Fruit fly (Drosophila melanogaster) whole organism, embryonic: ENCODE data around the gene CG11158.

Experiments
- Ada2b ChIP-seq: fragments of 200-800 bp; sonication (Bioruptor generic); IDR thresholded peaks from 2 replicates; pipeline ENCODE4 v1.3.6; 2022; ENCODE audit warnings: missing biosample characterization, missing genetic modification characterization
- Aef1 ChIP-seq: fragments of 200-800 bp; sonication (Bioruptor generic); IDR thresholded peaks from 3 replicates; pipeline ENCODE4 v1.3.6; 2022; ENCODE audit warnings: missing biosample characterization, missing genetic modification characterization
- B-H2 ChIP-seq: fragments of 200-800 bp; sonication (Bioruptor generic); optimal IDR thresholded peaks from 2 replicates; lab custom pipeline; 2018; ENCODE audit warnings: missing biosample characterization, mild to moderate bottlenecking, missing genetic modification characterization
- Bgb ChIP-seq: fragments of 200-800 bp; sonication (Bioruptor generic); IDR thresholded peaks from 2 replicates; pipeline ENCODE4 v1.3.6; 2022; ENCODE audit warnings: missing biosample characterization, missing genetic modification characterization; ENCODE audit not compliant: partially characterized antibody
- CG11398 ChIP-seq: fragments of 200-800 bp; sonication (Bioruptor generic); optimal IDR thresholded peaks from 2 replicates; lab custom pipeline; 2016; ENCODE audit warnings: missing biosample characterization, missing genetic modification characterization
- CG11560 ChIP-seq: fragments of 200-800 bp; sonication (Bioruptor generic); IDR thresholded peaks from 3 replicates; pipeline ENCODE4 v1.3.6; 2022; ENCODE audit warnings: missing biosample characterization, missing genetic modification characterization
- CG14860 ChIP-seq: fragments of 200-800 bp; sonication (Bioruptor generic); IDR thresholded peaks from 3 replicates; pipeline ENCODE4 v1.3.6; 2022; ENCODE audit warnings: missing biosample characterization, missing genetic modification characterization; ENCODE audit not compliant: partially characterized antibody
- CG1602 ChIP-seq: fragments of 200-800 bp; sonication (Bioruptor generic); optimal IDR thresholded peaks from 3 replicates; lab custom pipeline; 2016; ENCODE audit warnings: missing biosample characterization, missing genetic modification characterization
- CG17328 ChIP-seq: fragments of 200-800 bp; sonication (Bioruptor generic); IDR thresholded peaks from 2 replicates; pipeline ENCODE4 v1.3.6; 2022; ENCODE audit warnings: missing biosample characterization, missing genetic modification characterization
- CG18011 ChIP-seq: fragments of 200-800 bp; sonication (Bioruptor generic); optimal IDR thresholded peaks from 2 replicates; lab custom pipeline; 2017; ENCODE audit warnings: missing biosample characterization, missing genetic modification characterization, mild to moderate bottlenecking, moderate library complexity, missing genotype
- CG2120 ChIP-seq: fragments of 200-800 bp; sonication (Bioruptor generic); optimal IDR thresholded peaks from 3 replicates; lab custom pipeline; 2016; ENCODE audit warnings: missing biosample characterization, missing genetic modification characterization
- CG31441 ChIP-seq: fragments of 200-800 bp; sonication (Bioruptor generic); IDR thresholded peaks from 2 replicates; pipeline ENCODE4 v1.3.6; 2022; ENCODE audit warnings: missing biosample characterization, missing genetic modification characterization
- CG3407 ChIP-seq: fragments of 200-800 bp; sonication (Bioruptor generic); optimal IDR thresholded peaks from 2 replicates; lab custom pipeline; 2018; ENCODE audit warnings: missing biosample characterization, mild to moderate bottlenecking, missing genetic modification characterization
- CG34422 ChIP-seq: fragments of 200-800 bp; sonication (Bioruptor generic); IDR thresholded peaks from 3 replicates; pipeline ENCODE4 v1.3.6; 2022; ENCODE audit warnings: missing biosample characterization, missing genetic modification characterization
- CG3995 ChIP-seq: fragments of 200-800 bp; sonication (Bioruptor generic); optimal IDR thresholded peaks from 3 replicates; lab custom pipeline; 2016; ENCODE audit warnings: missing biosample characterization, missing genetic modification characterization
- CG8089 ChIP-seq: fragments of 200-800 bp; sonication (Bioruptor generic); optimal IDR thresholded peaks from 3 replicates; lab custom pipeline; 2016; ENCODE audit warnings: missing biosample characterization, missing genetic modification characterization
- CG8281 ChIP-seq: fragments of 200-800 bp; sonication (Bioruptor generic); optimal IDR thresholded peaks from 2 replicates; lab custom pipeline; 2018; ENCODE audit warnings: missing biosample characterization, mild to moderate bottlenecking, missing genetic modification characterization, moderate library complexity
- CG8765 ChIP-seq: fragments of 200-800 bp; sonication (Bioruptor generic); IDR thresholded peaks from 2 replicates; pipeline ENCODE4 v1.3.6; 2022; ENCODE audit warnings: missing biosample characterization, missing genetic modification characterization
- CG8924 ChIP-seq: fragments of 200-800 bp; optimal IDR thresholded peaks from 3 replicates; lab custom pipeline; 2019; ENCODE audit warnings: missing biosample characterization, mild to moderate bottlenecking, missing genetic modification characterization, moderate library complexity
- CTCF ChIP-seq: fragments of 200-800 bp; sonication (Bioruptor generic); optimal IDR thresholded peaks from 2 replicates; lab custom pipeline; 2017; ENCODE audit warnings: missing biosample characterization, mild to moderate bottlenecking, missing genetic modification characterization, moderate library complexity
- Chrac-16 ChIP-seq: fragments of 200-800 bp; sonication (Bioruptor generic); optimal IDR thresholded peaks from 3 replicates; lab custom pipeline; 2016; ENCODE audit warnings: missing biosample characterization, missing genetic modification characterization
- Dp ChIP-seq: fragments of 200-800 bp; sonication (Bioruptor generic); optimal IDR thresholded peaks from 2 replicates; lab custom pipeline; 2018; ENCODE audit warnings: missing biosample characterization, mild to moderate bottlenecking, missing genetic modification characterization, moderate library complexity
- Elba2 ChIP-seq: fragments of 200-800 bp; sonication (Bioruptor generic); optimal IDR thresholded peaks from 3 replicates; lab custom pipeline; 2016; ENCODE audit warnings: missing biosample characterization, missing genetic modification characterization
- Ets65A ChIP-seq: fragments of 200-800 bp; sonication (Bioruptor generic); peaks from one replicate; lab custom pipeline; 2016; ENCODE audit warnings: missing biosample characterization, missing genetic modification characterization
- Gsc ChIP-seq: fragments of 200-800 bp; sonication (Bioruptor generic); IDR thresholded peaks from 2 replicates; pipeline ENCODE4 v1.3.6; 2022; ENCODE audit warnings: missing biosample characterization, missing genetic modification characterization
- H15 ChIP-seq: fragments of 200-800 bp; sonication (Bioruptor generic); IDR thresholded peaks from 3 replicates; pipeline ENCODE4 v1.3.6; 2022; ENCODE audit warnings: missing biosample characterization, missing genetic modification characterization
- Hey ChIP-seq: fragments of 200-800 bp; sonication (Bioruptor generic); optimal IDR thresholded peaks from 3 replicates; lab custom pipeline; 2018; ENCODE audit warnings: missing biosample characterization, mild to moderate bottlenecking, missing genetic modification characterization
- Kr ChIP-seq: fragments of 200-800 bp; sonication (Bioruptor generic); optimal IDR thresholded peaks from 2 replicates; lab custom pipeline; 2017; ENCODE audit warnings: missing biosample characterization, mild to moderate bottlenecking, missing genetic modification characterization
- Poxn ChIP-seq: fragments of 200-800 bp; sonication (Bioruptor generic); IDR thresholded peaks from 2 replicates; pipeline ENCODE4 v1.3.6; 2022; ENCODE audit warnings: missing biosample characterization, missing genetic modification characterization
- Ptx1 ChIP-seq: fragments of 200-800 bp; sonication (Bioruptor generic); IDR thresholded peaks from 2 replicates; pipeline ENCODE4 v1.3.6; 2022; ENCODE audit warnings: missing biosample characterization, missing genetic modification characterization
- Sox102F ChIP-seq: fragments of 200-800 bp; sonication (Bioruptor generic); optimal IDR thresholded peaks from 2 replicates; lab custom pipeline; 2018; ENCODE audit warnings: missing biosample characterization, mild to moderate bottlenecking, missing genetic modification characterization, moderate library complexity
- Stat92E ChIP-seq, 3 experiments: fragments of >200 bp in 2 of 3; fragments of 200-800 bp in 1 of 3; sonication (Bioruptor generic) in 1 of 3; optimal IDR thresholded peaks; 2 replicates each; lab custom pipeline; 2017 to 2019; ENCODE audit warnings: missing biosample characterization in 3 of 3, missing genetic modification characterization in 3 of 3, mild to moderate bottlenecking in 1 of 3, moderate library complexity in 1 of 3
- TFAM ChIP-seq: fragments of 200-800 bp; sonication (Bioruptor generic); optimal IDR thresholded peaks from 2 replicates; lab custom pipeline; 2017; ENCODE audit warnings: missing biosample characterization, missing genetic modification characterization, inconsistent platforms
- aop ChIP-seq: fragments of 200-800 bp; sonication (Bioruptor generic); IDR thresholded peaks from 2 replicates; pipeline ENCODE4 v1.3.6; 2022; ENCODE audit warnings: missing biosample characterization, missing genetic modification characterization
- az2 ChIP-seq: fragments of 200-800 bp; sonication (Bioruptor generic); optimal IDR thresholded peaks from 3 replicates; lab custom pipeline; 2016; ENCODE audit warnings: missing biosample characterization, missing genetic modification characterization
- cas ChIP-seq: fragments of 200-800 bp; sonication (Bioruptor generic); IDR thresholded peaks from 2 replicates; pipeline ENCODE4 v1.3.6; 2022; ENCODE audit warnings: missing biosample characterization, missing genetic modification characterization
- chif ChIP-seq, 2 experiments: fragments of 200-800 bp; sonication (Bioruptor generic); optimal IDR thresholded peaks; 3 replicates each; lab custom pipeline; 2016; ENCODE audit warnings: missing biosample characterization in 2 of 2, missing genetic modification characterization in 2 of 2
- esg ChIP-seq: fragments of 200-800 bp; sonication (Bioruptor generic); conservative IDR thresholded peaks from 2 replicates; pipeline ENCODE4 v1.3.6; 2022; ENCODE audit warnings: missing biosample characterization, missing genetic modification characterization
- gro ChIP-seq: fragments of 200-800 bp; sonication (Bioruptor generic); optimal IDR thresholded peaks from 2 replicates; lab custom pipeline; 2016; ENCODE audit warnings: missing biosample characterization, missing genetic modification characterization
- kay ChIP-seq: fragments of 200-800 bp; sonication (Bioruptor generic); optimal IDR thresholded peaks from 2 replicates; lab custom pipeline; 2016; ENCODE audit warnings: missing biosample characterization, missing genetic modification characterization
- pho ChIP-seq: fragments of 200-800 bp; sonication (Bioruptor generic); optimal IDR thresholded peaks from 2 replicates; lab custom pipeline; 2016; ENCODE audit warnings: missing biosample characterization, missing genetic modification characterization
- pnt ChIP-seq: fragments of 200-800 bp; sonication (Bioruptor generic); optimal IDR thresholded peaks from 3 replicates; lab custom pipeline; 2016; ENCODE audit warnings: missing biosample characterization, missing genetic modification characterization
- sima ChIP-seq: fragments of 200-800 bp; sonication (Bioruptor generic); optimal IDR thresholded peaks from 2 replicates; lab custom pipeline; 2016; ENCODE audit warnings: missing biosample characterization, missing genetic modification characterization
- slbo ChIP-seq: fragments of 200-800 bp; sonication (Bioruptor generic); IDR thresholded peaks from 2 replicates; pipeline ENCODE4 v1.3.6; 2022; ENCODE audit warnings: missing biosample characterization, missing genetic modification characterization
- ssp ChIP-seq: fragments of 200-800 bp; sonication (Bioruptor generic); IDR thresholded peaks from 2 replicates; pipeline ENCODE4 v1.3.6; 2022; ENCODE audit warnings: missing biosample characterization, missing genetic modification characterization
- toy ChIP-seq: fragments of 200-800 bp; sonication (Bioruptor generic); IDR thresholded peaks from 2 replicates; pipeline ENCODE4 v1.3.6; 2022; ENCODE audit warnings: missing biosample characterization, missing genetic modification characterization
- ttk ChIP-seq: fragments of 200-800 bp; sonication (Bioruptor generic); IDR thresholded peaks from 2 replicates; pipeline ENCODE4 v2.1.2; 2022; ENCODE audit warnings: missing biosample characterization, missing genetic modification characterization
- vfl ChIP-seq: fragments of 200-800 bp; sonication (Bioruptor generic); optimal IDR thresholded peaks from 2 replicates; lab custom pipeline; 2016; ENCODE audit warnings: missing biosample characterization, missing genetic modification characterization
- zen2 ChIP-seq: fragments of 200-800 bp; sonication (Bioruptor generic); IDR thresholded peaks from 3 replicates; pipeline ENCODE4 v1.3.6; 2022; ENCODE audit warnings: missing biosample characterization, missing genetic modification characterization; ENCODE audit not compliant: partially characterized antibody
- zfh1 ChIP-seq: fragments of 200-800 bp; sonication (Bioruptor generic); IDR thresholded peaks from 3 replicates; pipeline ENCODE4 v1.3.6; 2022; ENCODE audit warnings: missing biosample characterization, missing genetic modification characterization
- zfh2 ChIP-seq: fragments of 200-800 bp; sonication (Bioruptor generic); optimal IDR thresholded peaks from 2 replicates; lab custom pipeline; 2016; ENCODE audit warnings: missing biosample characterization, missing genetic modification characterization

CG11158 gene

dm6 chrX:13639998-13640691, 42.6 kb upstream of the CG11158 start:
- peak; percentile 98 for TF ChIP-seq esg (GFP tag; lab: Robert Waterston, UW)
- TF ChIP-seq TFAM (GFP tag; lab: Kevin White, UChicago), result peak; percentile 93
- peak; percentile 99 for TF ChIP-seq H15 (GFP tag; lab: Robert Waterston, UW)
- TF ChIP-seq CG31441 (GFP tag; lab: Robert Waterston, UW), result peak; percentile 93
- TF ChIP-seq CG11398 (GFP tag; lab: Kevin White, UChicago), result peak; percentile 98
- peak; percentile 97 for TF ChIP-seq cas (GFP tag; lab: Robert Waterston, UW)
- TF ChIP-seq zfh2 (GFP tag; lab: Kevin White, UChicago), result peak; percentile 98
- TF ChIP-seq CG8924 (tag; lab: Kevin White, UChicago), result peak; percentile 99
- TF ChIP-seq Kr (GFP tag; lab: Kevin White, UChicago), result peak; percentile 49
- TF ChIP-seq gro (GFP tag; lab: Kevin White, UChicago), result peak; percentile 99
- peak; percentile 100 for TF ChIP-seq Ets65A
- TF ChIP-seq Stat92E (GFP tag; optimal IDR thresholded peaks at IDR 0.05; lab: Kevin White, UChicago), result peak in 1 of 3 experiments; percentile 95
- peak; percentile 89 for TF ChIP-seq Hey (tag; lab: Kevin White, UChicago)
- peak; percentile 98 for TF ChIP-seq pho (GFP tag; lab: Kevin White, UChicago)
- TF ChIP-seq CG11560 (tag; lab: Robert Waterston, UW), result peak; percentile 93
- TF ChIP-seq Chrac-16 (GFP tag; lab: Kevin White, UChicago), result peak; percentile 98
- TF ChIP-seq B-H2, result peak; percentile 93
- peak; percentile 77 for TF ChIP-seq CTCF
- peak; percentile 95 for TF ChIP-seq aop (GFP tag; lab: Robert Waterston, UW)
- TF ChIP-seq CG34422 (GFP tag; lab: Robert Waterston, UW), result peak; percentile 99
- peak; percentile 99 for TF ChIP-seq Ptx1 (GFP tag; lab: Robert Waterston, UW)
- TF ChIP-seq az2, result peak; percentile 99
- peak; percentile 99 for TF ChIP-seq CG17328 (GFP tag; lab: Robert Waterston, UW)
- peak; percentile 99 for TF ChIP-seq zfh1 (GFP tag; lab: Robert Waterston, UW)
- TF ChIP-seq Ada2b (GFP tag; lab: Robert Waterston, UW), result peak; percentile 99
- TF ChIP-seq toy (GFP tag; lab: Robert Waterston, UW), result peak; percentile 96
- peak; percentile 94 for TF ChIP-seq Poxn
- peak; percentile 82 for TF ChIP-seq Elba2 (GFP tag; lab: Kevin White, UChicago)
- TF ChIP-seq CG3407 (GFP tag; lab: Kevin White, UChicago), result peak; percentile 98
- TF ChIP-seq Bgb, result peak; percentile 66
- TF ChIP-seq Aef1, result peak; percentile 99
- TF ChIP-seq CG14860 (GFP tag; lab: Robert Waterston, UW), result peak; percentile 67; the same call in 2 of the 3 replicates
- TF ChIP-seq CG8281 (tag; lab: Kevin White, UChicago), result peak; percentile 92
- TF ChIP-seq zen2, result no peak
- peak; percentile 99 for TF ChIP-seq CG2120 (GFP tag; lab: Kevin White, UChicago)
- TF ChIP-seq ttk (GFP tag; lab: Robert Waterston, UW), result peak; percentile 99
- TF ChIP-seq CG1602, result peak; percentile 98
- peak; percentile 97 for TF ChIP-seq kay
- TF ChIP-seq CG8089 (GFP tag; lab: Kevin White, UChicago), result peak; percentile 99
- peak; percentile 80 for TF ChIP-seq CG3995 (GFP tag; lab: Kevin White, UChicago)
- peak; percentile 99 for TF ChIP-seq slbo (GFP tag; lab: Robert Waterston, UW)
- peak; percentile 99 for TF ChIP-seq Sox102F
- TF ChIP-seq CG8765, result peak; percentile 97
- TF ChIP-seq Dp (GFP tag; lab: Kevin White, UChicago), result peak; percentile 33
- TF ChIP-seq sima (GFP tag; lab: Kevin White, UChicago), result peak; percentile 96
- TF ChIP-seq vfl (GFP tag; lab: Kevin White, UChicago), result peak; percentile 97
- TF ChIP-seq chif (GFP tag; optimal IDR thresholded peaks at IDR 0.05; lab: Kevin White, UChicago), result peak; percentile 98 to 99
- peak; percentile 99 for TF ChIP-seq pnt
- peak; percentile 91 for TF ChIP-seq CG18011 (GFP tag; lab: Kevin White, UChicago)
- TF ChIP-seq Gsc (GFP tag; lab: Robert Waterston, UW), result peak; percentile 95
- TF ChIP-seq ssp (GFP tag; lab: Robert Waterston, UW), result peak; percentile 94
